Fruit fly (Drosophila melanogaster) whole organism, larva: ENCODE results near the gene Ubi-p63E.

Experiments used
- noc ChIP-seq: fragments of 200-800 bp; sonication (Bioruptor generic); optimal IDR thresholded peaks from 3 replicates; lab custom pipeline; 2019; ENCODE audit warnings: missing biosample characterization, mild to moderate bottlenecking, missing genetic modification characterization, moderate library complexity

Gene Ubi-p63E

DNA sequence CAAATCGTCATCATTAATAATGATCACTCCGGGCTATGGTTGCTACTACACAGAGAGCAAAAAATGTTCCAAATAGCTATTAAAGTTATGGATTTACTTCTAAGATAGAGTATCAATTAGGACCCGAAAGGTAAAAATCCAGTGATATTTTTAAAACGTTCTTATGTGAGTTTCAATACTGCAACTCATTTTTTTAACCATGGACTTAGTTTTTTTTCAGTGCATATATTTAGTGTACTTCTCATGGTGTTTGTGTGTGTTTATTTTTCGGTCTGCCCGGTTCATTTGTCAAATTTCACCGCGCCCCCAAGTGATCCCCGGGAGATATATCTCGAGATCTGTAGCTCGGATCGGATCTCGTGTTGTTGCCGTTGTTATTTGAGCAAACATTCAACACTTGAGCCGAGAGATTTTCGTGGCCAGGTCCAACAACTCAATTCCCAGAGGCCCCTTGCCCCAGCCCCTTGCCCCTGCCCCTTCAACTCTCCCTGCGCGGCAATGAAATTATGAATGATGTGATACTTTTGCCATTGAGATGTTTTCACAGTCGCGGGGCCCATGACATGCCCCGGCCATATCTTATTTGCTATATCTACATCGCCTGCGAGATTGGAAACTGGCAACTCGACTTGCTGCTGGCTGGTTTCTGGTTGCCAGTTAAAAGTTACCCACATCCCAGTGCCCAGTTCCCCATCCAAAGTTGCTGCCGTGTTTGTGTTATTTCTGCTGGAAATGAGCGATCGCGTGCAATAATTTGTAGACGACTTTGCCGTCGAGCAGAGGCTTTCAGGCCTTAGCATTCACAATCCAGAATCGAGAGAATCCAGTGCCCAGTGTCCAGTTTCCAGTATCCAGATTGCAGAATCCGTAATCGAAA is 40.2 kb downstream of the Ubi-p63E start:
- no peak for TF ChIP-seq noc (tag; lab: Kevin White, UChicago)

DNA sequence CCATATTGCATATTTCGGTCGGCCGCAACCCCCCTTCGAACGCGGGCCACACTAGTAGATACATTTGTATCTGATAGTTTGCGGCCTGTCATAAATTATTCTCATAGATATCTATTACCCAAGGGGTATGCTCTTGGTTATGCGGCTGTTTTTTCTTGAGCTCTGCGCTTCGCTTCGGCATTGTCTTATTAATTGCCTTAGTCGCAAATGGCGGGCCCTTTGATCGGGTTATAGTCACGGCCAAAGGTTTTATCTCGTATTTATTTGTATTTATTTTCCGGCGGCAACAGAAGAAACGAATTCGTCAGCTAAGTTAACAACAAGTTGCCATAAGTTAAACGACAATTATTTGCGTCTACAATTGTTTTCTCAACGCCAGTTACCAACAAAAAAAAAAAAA is 47.0 kb downstream of the Ubi-p63E start:
- no peak for TF ChIP-seq noc (tag; lab: Kevin White, UChicago)

DNA sequence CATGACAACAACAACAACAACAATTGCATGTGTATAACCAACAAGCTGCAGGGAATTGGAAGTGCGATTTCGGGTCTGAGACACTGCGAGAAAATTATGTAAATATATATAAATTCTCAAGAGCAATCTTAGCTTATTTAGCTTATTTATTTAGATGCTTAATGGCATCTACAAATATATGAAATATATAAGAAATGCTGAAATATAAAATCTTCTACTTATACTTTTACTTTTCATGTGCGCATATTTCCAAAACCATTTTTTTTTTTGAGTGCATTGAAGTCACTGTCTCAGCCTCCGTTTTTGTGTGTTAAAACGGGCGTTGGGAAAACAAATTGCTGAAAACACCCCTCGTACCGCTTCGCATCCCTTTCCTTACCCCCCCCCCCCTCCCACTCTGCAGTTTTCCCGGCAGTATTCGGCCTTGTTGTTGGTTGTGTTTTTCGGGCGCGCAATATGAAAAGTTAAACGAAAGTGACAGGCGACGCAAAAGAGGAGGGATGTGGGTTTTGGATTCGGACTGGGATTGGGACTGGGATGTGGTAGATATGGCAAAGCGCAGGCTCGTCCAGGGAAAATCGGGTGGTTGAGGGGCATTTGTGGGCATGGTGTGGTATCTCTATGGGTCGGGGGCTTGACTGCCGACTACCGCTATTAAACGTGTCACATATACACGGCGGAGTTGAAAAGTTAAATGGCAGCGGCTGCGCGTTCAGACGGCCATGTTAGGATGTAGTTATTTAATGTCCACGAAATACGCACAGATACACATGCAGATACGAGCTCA is 47.6 kb downstream of the Ubi-p63E start:
- no peak for TF ChIP-seq noc (tag; lab: Kevin White, UChicago)

DNA sequence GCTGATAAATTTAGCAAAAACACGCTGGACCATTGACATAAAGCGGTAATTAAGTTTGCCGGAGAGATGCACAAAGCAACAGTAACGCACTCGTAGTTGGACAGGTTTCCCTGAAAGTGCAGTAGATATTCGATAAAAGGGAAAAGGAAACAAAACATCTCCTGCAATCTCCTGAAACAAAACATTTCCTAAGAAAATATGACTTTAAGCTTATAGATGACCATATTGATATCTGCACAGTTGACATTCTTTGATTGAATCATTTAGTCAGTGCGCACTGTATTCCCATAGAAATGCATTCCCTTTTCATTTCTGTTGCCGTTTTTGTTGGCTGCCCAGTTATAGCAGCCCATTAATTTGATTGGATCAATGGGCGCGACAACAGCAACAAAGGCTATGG is 50.1 kb downstream of the Ubi-p63E start:
- TF ChIP-seq noc (tag; lab: Kevin White, UChicago), result no peak

DNA sequence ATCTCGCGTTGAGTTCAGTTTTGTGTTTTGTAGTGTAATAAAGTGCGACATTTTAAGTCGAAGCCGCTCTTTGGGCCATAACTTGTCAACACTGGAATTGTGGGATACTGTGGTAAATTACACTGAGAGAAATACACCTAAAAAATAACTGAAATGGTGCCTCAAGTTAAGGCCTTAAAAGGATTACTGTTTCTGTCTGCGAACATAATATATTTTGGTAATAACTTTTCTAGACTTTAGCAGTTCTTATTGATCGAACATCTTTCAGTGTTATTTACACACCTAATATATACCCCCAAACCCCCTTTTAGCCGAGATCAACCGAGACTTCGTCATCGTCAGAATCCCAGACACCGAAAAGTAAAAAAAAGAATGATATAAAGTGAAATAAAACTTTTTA is 51.1 kb downstream of the Ubi-p63E start:
- TF ChIP-seq noc (tag; lab: Kevin White, UChicago), result no peak

DNA sequence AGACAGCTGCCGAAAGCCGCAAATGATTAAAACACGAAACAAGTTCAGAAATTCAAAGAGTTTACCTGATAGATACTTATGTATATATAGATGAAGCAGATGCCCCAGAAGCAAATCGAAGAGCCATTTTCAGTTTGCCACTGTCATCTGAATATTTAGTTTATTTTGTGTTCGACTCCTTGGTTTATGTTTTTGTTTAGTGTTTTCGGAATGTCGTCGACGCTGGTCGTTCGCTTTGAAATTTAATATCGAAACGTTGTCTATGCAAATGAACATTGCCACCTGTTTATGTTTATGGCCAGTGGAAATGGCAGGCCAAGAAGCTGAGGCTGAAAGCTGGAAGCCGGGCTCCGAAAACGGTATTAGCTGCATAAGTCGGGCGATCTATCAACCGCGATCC is 51.9 kb downstream of the Ubi-p63E start:
- TF ChIP-seq noc (tag; lab: Kevin White, UChicago), result no peak

DNA sequence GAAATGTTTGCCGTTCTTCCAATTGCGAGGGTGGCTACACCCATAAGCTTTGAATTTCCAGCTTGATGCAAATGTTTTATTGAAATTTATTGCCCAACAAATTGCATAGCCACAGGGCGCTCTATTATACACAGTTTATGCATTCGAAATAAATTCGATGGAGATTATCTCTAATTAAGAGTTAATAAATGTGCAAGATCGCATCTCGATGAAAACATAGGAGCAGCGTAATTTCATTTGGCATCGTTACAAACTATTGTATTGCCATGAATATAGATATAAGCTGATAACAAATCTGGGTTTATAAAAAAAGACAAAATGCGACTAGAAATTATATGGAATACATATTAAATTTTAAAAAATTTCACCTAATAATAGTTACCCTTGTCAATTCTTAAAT is 52.5 kb downstream of the Ubi-p63E start:
- no peak for TF ChIP-seq noc (tag; lab: Kevin White, UChicago)

DNA sequence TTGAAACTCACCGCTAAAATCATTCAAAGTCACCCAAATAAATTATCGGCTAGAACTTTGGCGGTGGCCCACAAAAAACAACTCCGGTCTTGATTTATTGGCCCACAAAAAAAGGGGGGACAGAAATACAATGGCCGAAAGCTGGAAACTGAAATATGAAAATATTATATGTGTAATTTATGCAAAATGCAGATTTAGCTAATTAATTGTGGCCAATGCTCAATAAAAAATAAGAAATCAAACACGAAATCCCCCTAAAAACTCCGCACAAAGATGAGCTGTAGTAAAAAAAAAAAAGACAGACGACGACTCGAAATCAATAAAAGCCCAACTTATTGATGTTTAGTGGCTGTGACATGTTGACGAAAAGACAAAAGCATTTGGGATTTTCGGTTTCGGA is 53.2 kb downstream of the Ubi-p63E start:
- TF ChIP-seq noc (tag; lab: Kevin White, UChicago), result peak; percentile 35
